Worm (Caenorhabditis elegans): ENCODE results near the gene alh-12.

Gene alh-12

DNA sequence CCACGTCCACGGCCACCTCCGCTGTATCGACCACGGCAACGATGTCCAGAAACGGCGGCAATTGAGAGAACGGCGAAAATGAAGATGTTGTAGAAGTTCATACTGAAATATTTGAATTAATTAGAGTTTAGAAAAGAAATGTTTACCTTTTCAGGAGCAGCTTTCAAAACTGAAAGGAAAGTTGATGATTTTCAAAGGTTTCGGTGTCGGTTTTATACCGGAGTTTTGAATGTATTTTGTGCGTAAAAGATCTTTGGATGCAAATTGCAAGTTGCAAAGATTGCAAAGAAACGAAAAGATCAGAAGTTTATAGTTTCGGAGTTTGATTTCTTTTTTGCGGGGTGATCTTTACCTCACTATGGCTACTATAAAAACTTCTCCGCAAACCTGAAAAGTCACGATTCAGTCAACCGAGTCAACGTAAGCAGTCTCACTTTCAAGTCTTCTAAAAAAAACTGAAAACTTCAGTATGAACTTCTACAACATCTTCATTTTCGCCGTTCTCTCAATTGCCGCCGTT lies 5.0 kb downstream of the alh-12 start, which contains the start of the genes fipr-19 and fipr-18:
Gene fipr-19 (minus strand): TSS at position 101 of the 520 bp plus-strand sequence.
Gene fipr-18 (plus strand): TSS at position 470 of the 520 bp plus-strand sequence.
- no peak for TF ChIP-seq ceh-32 (tag; optimal IDR thresholded peaks at IDR 0.05; ENCODE audit: poor library complexity)
- TF ChIP-seq madf-9 (GFP tag; conservative IDR thresholded peaks at IDR 0.05) = no peak
- TF ChIP-seq nhr-28 (tag; optimal IDR thresholded peaks at IDR 0.05) = no peak
- no peak for TF ChIP-seq pha-4 (GFP tag; IDR thresholded peaks at IDR 0.05)
- TF ChIP-seq pha-4 (tag; optimal IDR thresholded peaks at IDR 0.05) = no peak
- TF ChIP-seq gei-8 (GFP tag; optimal IDR thresholded peaks at IDR 0.05) = no peak
- TF ChIP-seq unc-39 (tag; optimal IDR thresholded peaks at IDR 0.05) = no peak
- no peak for TF ChIP-seq mep-1 (tag; optimal IDR thresholded peaks at IDR 0.05)
- TF ChIP-seq zip-2 (tag; optimal IDR thresholded peaks at IDR 0.05) = no peak

DNA sequence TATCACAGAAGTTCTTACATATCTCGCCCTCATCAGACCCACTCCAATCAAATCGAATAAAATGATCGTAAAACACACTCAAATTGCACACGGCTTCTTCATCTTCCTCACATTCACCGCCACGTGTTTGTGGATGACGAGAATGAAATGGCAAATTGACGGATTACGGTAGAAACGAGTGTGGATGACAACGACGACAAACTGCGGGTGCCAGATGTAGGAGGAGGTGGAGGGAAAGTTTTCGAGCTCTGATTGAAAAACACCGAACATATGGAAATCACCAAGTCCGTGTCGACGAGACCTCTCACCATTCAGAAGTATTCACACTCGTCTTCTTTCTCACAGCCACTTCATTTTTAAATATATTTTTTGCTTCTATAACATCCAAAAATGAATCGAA lies 6.1 kb downstream of the alh-12 start, which contains the start of gene mls-1:
Gene mls-1 (plus strand): TSS at position 324 of the 400 bp plus-strand sequence.
- TF ChIP-seq pha-4 (GFP tag; IDR thresholded peaks at IDR 0.05) (no peak), pha-4 (tag; optimal IDR thresholded peaks at IDR 0.05) (no peak), mxl-3 (GFP tag; optimal IDR thresholded peaks at IDR 0.05) (no peak), unc-62 (GFP tag; optimal IDR thresholded peaks at IDR 0.05 in 1 of 2) (peak in 1 of 2 experiments; percentile 53), unc-62 (tag; optimal IDR thresholded peaks at IDR 0.05) (no peak), unc-130 (GFP tag; optimal IDR thresholded peaks at IDR 0.05) (no peak), nhr-41 (GFP tag; IDR thresholded peaks at IDR 0.05) (no peak), R02D3.7 (tag; optimal IDR thresholded peaks at IDR 0.05) (no peak), ZK337.2 (GFP tag; IDR thresholded peaks at IDR 0.05) (no peak), mxl-2 (GFP tag; conservative IDR thresholded peaks at IDR 0.05) (no peak), F10B5.3 (tag; optimal IDR thresholded peaks at IDR 0.05) (no peak)

DNA sequence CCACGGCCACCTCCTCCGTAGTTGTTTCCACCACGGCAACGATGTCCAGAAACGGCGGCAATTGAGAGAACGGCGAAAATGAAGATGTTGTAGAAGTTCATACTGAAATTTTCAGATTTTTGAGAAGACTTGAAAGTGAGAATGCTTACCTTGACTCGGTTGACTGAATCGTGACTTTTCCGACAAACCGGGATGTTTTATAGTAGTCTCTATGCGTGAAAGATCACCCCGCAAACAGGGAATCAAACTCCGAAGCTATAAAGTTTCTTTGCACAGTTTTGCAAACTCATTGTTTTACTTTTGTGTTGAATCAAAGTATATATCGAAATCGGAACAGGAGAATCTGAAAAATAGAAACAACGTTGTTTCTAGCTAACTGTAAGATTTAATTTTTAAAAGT lies 8.4 kb downstream of the alh-12 start, which contains the start of gene fipr-20:
Gene fipr-20 (minus strand): TSS at position 101 of the 400 bp plus-strand sequence.
- no peak for TF ChIP-seq zip-11 (GFP tag; IDR thresholded peaks at IDR 0.05)
- no peak for TF ChIP-seq dmd-8 (GFP tag; IDR thresholded peaks at IDR 0.05)
- TF ChIP-seq zag-1 (tag; optimal IDR thresholded peaks at IDR 0.05) = no peak
- no peak for TF ChIP-seq madf-5 (GFP tag; IDR thresholded peaks at IDR 0.05)
- TF ChIP-seq T20F7.1 (GFP tag; optimal IDR thresholded peaks at IDR 0.05) = no peak
- TF ChIP-seq hlh-30 (tag; optimal IDR thresholded peaks at IDR 0.05; ENCODE audit: insufficient read depth) = no peak
- no peak for TF ChIP-seq nhr-10 (tag; optimal IDR thresholded peaks at IDR 0.05)
- no peak for TF ChIP-seq lir-3 (tag; optimal IDR thresholded peaks at IDR 0.05)
- no peak for TF ChIP-seq duxl-1 (tag; optimal IDR thresholded peaks at IDR 0.05; ENCODE audit: poor library complexity)
- TF ChIP-seq hlh-11 (tag; optimal IDR thresholded peaks at IDR 0.05) = no peak
- TF ChIP-seq F49E8.2 (tag; optimal IDR thresholded peaks at IDR 0.05; ENCODE audit: borderline replicate concordance) = no peak
- TF ChIP-seq nhr-41 (GFP tag; IDR thresholded peaks at IDR 0.05) = no peak
- no peak for TF ChIP-seq snpc-1.2 (GFP tag; IDR thresholded peaks at IDR 0.05)
- no peak for TF ChIP-seq lin-38 (GFP tag; IDR thresholded peaks at IDR 0.05)
- TF ChIP-seq lim-7 (GFP tag; IDR thresholded peaks at IDR 0.05) = no peak
- TF ChIP-seq D1046.2 (GFP tag; IDR thresholded peaks at IDR 0.05) = no peak
- no peak for TF ChIP-seq mep-1 (tag; optimal IDR thresholded peaks at IDR 0.05)
- TF ChIP-seq unc-130 (GFP tag; optimal IDR thresholded peaks at IDR 0.05) = no peak
- no peak for TF ChIP-seq egl-27 (tag; optimal IDR thresholded peaks at IDR 0.05)
- no peak for TF ChIP-seq ama-1 (optimal IDR thresholded peaks at IDR 0.05)

DNA sequence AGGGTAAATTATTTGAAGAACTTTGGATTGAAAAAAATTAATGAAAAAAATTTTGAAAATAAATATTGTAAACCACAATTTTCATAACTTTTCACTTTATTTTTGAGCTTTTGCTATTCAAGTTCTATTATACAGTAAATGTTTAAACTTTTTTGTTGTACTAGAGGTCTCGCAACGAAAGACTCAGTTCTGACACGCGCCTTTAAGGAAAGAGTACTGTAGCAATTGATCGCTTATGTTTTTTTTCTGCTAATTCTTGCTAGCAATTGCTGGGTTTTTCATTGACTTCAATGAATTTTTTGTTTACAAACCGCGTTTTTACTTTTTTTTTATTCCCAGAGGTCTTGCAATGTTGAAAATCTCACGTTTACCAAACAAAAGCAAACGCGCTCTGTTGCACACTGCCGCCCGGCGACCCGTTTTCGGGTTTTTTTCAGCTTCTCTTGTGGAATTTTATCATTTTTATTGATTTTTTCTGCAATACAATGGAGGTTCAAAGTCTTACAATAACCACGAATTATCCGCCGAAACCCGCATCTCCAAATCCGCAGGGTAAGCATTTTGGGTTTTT lies 9.6 kb downstream of the alh-12 start, which contains the start of gene H14A12.3:
Gene H14A12.3 (plus strand): TSS at position 360 of the 571 bp plus-strand sequence.
- TF ChIP-seq mes-2 (tag; optimal IDR thresholded peaks at IDR 0.05; ENCODE audit: poor library complexity, severe bottlenecking) = peak; percentile 21
- peak in 1 of 2 experiments; percentile 39 for TF ChIP-seq lsy-2 (tag; optimal IDR thresholded peaks at IDR 0.05)
- TF ChIP-seq dmd-8 (GFP tag; IDR thresholded peaks at IDR 0.05) = no peak
- peak; percentile 85 for TF ChIP-seq lin-38 (GFP tag; IDR thresholded peaks at IDR 0.05)
- no peak for TF ChIP-seq nhr-237 (tag; optimal IDR thresholded peaks at IDR 0.05)
- no peak for TF ChIP-seq aly-2 (tag; optimal IDR thresholded peaks at IDR 0.05)
- peak; percentile 24 for TF ChIP-seq mep-1 (tag; optimal IDR thresholded peaks at IDR 0.05)
- TF ChIP-seq dpl-1 (GFP tag; optimal IDR thresholded peaks at IDR 0.05) = peak; percentile 38
- TF ChIP-seq pha-4 (GFP tag; IDR thresholded peaks at IDR 0.05) = no peak
- TF ChIP-seq pha-4 (tag; optimal IDR thresholded peaks at IDR 0.05) = peak; percentile 52
- no peak for TF ChIP-seq ceh-28 (tag; optimal IDR thresholded peaks at IDR 0.05)
- peak; percentile 1 to 97 for TF ChIP-seq hif-1 (tag; optimal IDR thresholded peaks at IDR 0.05)

Measured in whole organism, L4 larva.